Worm (Caenorhabditis elegans) whole organism, young adult: ENCODE data around the gene cyp-25A4.
"Not testable (repeated sequence)": the region's sequence is repeated elsewhere in the genome, so short reads cannot be mapped to it uniquely, and the experiment has no call there.

Source experiments
- B0035.1 ChIP-seq: sonication (generic microtip); optimal IDR thresholded peaks from 2 replicates; lab custom pipeline; 2016; ENCODE audit warnings: missing genetic modification characterization, mild to moderate bottlenecking, missing compliant biosample characterization, missing genotype, missing genetic modification reagents
- B0336.3 ChIP-seq: fragments of 200-800 bp; sonication (Bioruptor generic); IDR thresholded peaks from 2 replicates; pipeline ENCODE4 v1.3.6; 2022; ENCODE audit warnings: missing genetic modification characterization, missing compliant biosample characterization
- F22D6.2 ChIP-seq: sonication (generic microtip); optimal IDR thresholded peaks from 2 replicates; lab custom pipeline; 2016; ENCODE audit warnings: mild to moderate bottlenecking, missing genetic modification characterization, missing compliant biosample characterization
- F49E8.2 ChIP-seq: sonication (generic microtip); optimal IDR thresholded peaks from 3 replicates; lab custom pipeline; 2017; ENCODE audit warnings: missing genetic modification characterization, mild to moderate bottlenecking, missing compliant biosample characterization, antibody characterized with exemption, moderate library complexity; ENCODE audit not compliant: insufficient read depth
- F55B11.4 ChIP-seq: sonication (generic microtip); optimal IDR thresholded peaks from 2 replicates; lab custom pipeline; 2016; ENCODE audit warnings: missing compliant biosample characterization, missing genetic modification characterization, borderline replicate concordance; ENCODE audit not compliant: insufficient read depth
- F57A8.1 ChIP-seq: fragments of 200-800 bp; sonication (Bioruptor generic); optimal IDR thresholded peaks from 2 replicates; lab custom pipeline; 2018; ENCODE audit warnings: mild to moderate bottlenecking, missing genetic modification characterization, moderate library complexity, missing compliant biosample characterization
- F57C9.4 ChIP-seq: sonication (generic microtip); optimal IDR thresholded peaks from 2 replicates; lab custom pipeline; 2017; ENCODE audit warnings: mild to moderate bottlenecking, missing genetic modification characterization, missing compliant biosample characterization
- T26A5.8 ChIP-seq: sonication (generic microtip); optimal IDR thresholded peaks from 2 replicates; lab custom pipeline; 2016; ENCODE audit warnings: missing genetic modification characterization, missing compliant biosample characterization
- Y53F4B.3 ChIP-seq: fragments of 200-800 bp; sonication (Bioruptor generic); IDR thresholded peaks from 2 replicates; pipeline ENCODE4 v1.3.6; 2022; ENCODE audit warnings: missing genetic modification reagents, missing genetic modification characterization, missing compliant biosample characterization
- ZK185.1 ChIP-seq: sonication (generic microtip); optimal IDR thresholded peaks from 2 replicates; lab custom pipeline; 2016; ENCODE audit warnings: mild to moderate bottlenecking, missing genetic modification characterization, missing compliant biosample characterization; ENCODE audit not compliant: poor library complexity, severe bottlenecking
- akir-1 ChIP-seq: fragments of 200-800 bp; sonication (Bioruptor generic); optimal IDR thresholded peaks from 2 replicates; lab custom pipeline; 2018; ENCODE audit warnings: mild to moderate bottlenecking, missing genetic modification characterization, moderate library complexity, missing compliant biosample characterization
- ama-1 ChIP-seq, 3 experiments: fragments of 150-350 bp in 1 of 3; sonication (generic microtip) in 2 of 3; optimal IDR thresholded peaks; 2 replicates each; lab custom pipeline; 2014 to 2018; ENCODE audit warnings: missing biosample characterization in 2 of 3, missing genetic modification characterization in 2 of 3, missing genetic modification reagents in 2 of 3
- attf-3 ChIP-seq: fragments of 200-800 bp; sonication (Bioruptor generic); conservative IDR thresholded peaks from 2 replicates; pipeline ENCODE4 v1.3.6; 2022; ENCODE audit warnings: missing genetic modification reagents, missing genetic modification characterization, missing compliant biosample characterization
- attf-6 ChIP-seq: fragments of 200-800 bp; sonication (Bioruptor generic); IDR thresholded peaks from 2 replicates; pipeline ENCODE4 v1.3.6; 2022; ENCODE audit warnings: missing genetic modification reagents, missing genetic modification characterization, missing compliant biosample characterization
- bed-1 ChIP-seq: fragments of 200-800 bp; sonication (Bioruptor generic); IDR thresholded peaks from 2 replicates; pipeline ENCODE4 v1.3.6; 2022; ENCODE audit warnings: missing genetic modification reagents, missing genetic modification characterization, missing compliant biosample characterization
- ceh-58 ChIP-seq: fragments of 200-800 bp; sonication (Bioruptor generic); IDR thresholded peaks from 2 replicates; pipeline ENCODE4 v1.3.6; 2022; ENCODE audit warnings: missing genetic modification characterization, missing compliant biosample characterization
- ceh-79 ChIP-seq: sonication (generic microtip); optimal IDR thresholded peaks from 2 replicates; lab custom pipeline; 2017; ENCODE audit warnings: mild to moderate bottlenecking, missing genetic modification characterization, missing compliant biosample characterization
- chd-7 ChIP-seq: sonication (generic microtip); optimal IDR thresholded peaks from 2 replicates; lab custom pipeline; 2016; ENCODE audit warnings: mild to moderate bottlenecking, missing genetic modification characterization, moderate library complexity, missing compliant biosample characterization
- die-1 ChIP-seq: sonication (generic microtip); optimal IDR thresholded peaks from 2 replicates; lab custom pipeline; 2016; ENCODE audit warnings: missing genotype, mild to moderate bottlenecking, missing genetic modification characterization, missing compliant biosample characterization
- dox-1 ChIP-seq: fragments of 200-800 bp; sonication (Bioruptor generic); IDR thresholded peaks from 2 replicates; pipeline ENCODE4 v1.3.6; 2022; ENCODE audit warnings: missing genetic modification reagents, missing genetic modification characterization, missing compliant biosample characterization
- hlh-12 ChIP-seq: sonication (generic microtip); optimal IDR thresholded peaks from 2 replicates; lab custom pipeline; 2016; ENCODE audit warnings: missing genetic modification characterization, missing compliant biosample characterization
- hlh-26 ChIP-seq: fragments of 200-800 bp; sonication (Bioruptor generic); conservative IDR thresholded peaks from 2 replicates; pipeline ENCODE4 v1.3.6; 2022; ENCODE audit warnings: missing genetic modification reagents, missing genetic modification characterization, missing compliant biosample characterization
- hmg-20 ChIP-seq: fragments of 200-800 bp; sonication (Bioruptor generic); IDR thresholded peaks from 2 replicates; pipeline ENCODE4 v1.3.6; 2022; ENCODE audit warnings: missing genetic modification reagents, missing genetic modification characterization, missing compliant biosample characterization
- lin-54 ChIP-seq: fragments of 200-800 bp; sonication (Bioruptor generic); optimal IDR thresholded peaks from 2 replicates; lab custom pipeline; 2018; ENCODE audit warnings: mild to moderate bottlenecking, missing genetic modification characterization, missing compliant biosample characterization
- madf-6 ChIP-seq: fragments of 200-800 bp; sonication (Bioruptor generic); IDR thresholded peaks from 2 replicates; pipeline ENCODE4 v1.3.6; 2022; ENCODE audit warnings: missing genetic modification reagents, missing genetic modification characterization, missing compliant biosample characterization
- mcd-1 ChIP-seq: fragments of 200-800 bp; sonication (Bioruptor generic); IDR thresholded peaks from 2 replicates; pipeline ENCODE4 v1.3.6; 2022; ENCODE audit warnings: missing genetic modification reagents, missing genetic modification characterization, missing compliant biosample characterization
- nfya-2 ChIP-seq: fragments of 200-800 bp; sonication (Bioruptor generic); IDR thresholded peaks from 2 replicates; pipeline ENCODE4 v1.3.6; 2022; ENCODE audit warnings: missing genetic modification reagents, missing genetic modification characterization, missing compliant biosample characterization
- nhr-80 ChIP-seq: sonication (generic microtip); optimal IDR thresholded peaks from 2 replicates; lab custom pipeline; 2016; ENCODE audit warnings: missing genetic modification characterization, missing compliant biosample characterization
- nhr-90 ChIP-seq: sonication (generic microtip); optimal IDR thresholded peaks from 2 replicates; lab custom pipeline; 2016; ENCODE audit warnings: missing genotype, mild to moderate bottlenecking, missing genetic modification characterization, missing compliant biosample characterization
- rcor-1 ChIP-seq: fragments of 200-800 bp; sonication (Bioruptor generic); IDR thresholded peaks from 2 replicates; pipeline ENCODE4 v1.3.6; 2022; ENCODE audit warnings: missing genetic modification reagents, missing genetic modification characterization, missing compliant biosample characterization
- somi-1 ChIP-seq: fragments of 200-800 bp; sonication (Bioruptor generic); optimal IDR thresholded peaks from 2 replicates; lab custom pipeline; 2018; ENCODE audit warnings: mild to moderate bottlenecking, missing genetic modification characterization, missing compliant biosample characterization
- tbx-9 ChIP-seq: sonication (generic microtip); optimal IDR thresholded peaks from 2 replicates; lab custom pipeline; 2016; ENCODE audit warnings: borderline replicate concordance, missing genetic modification characterization, inconsistent platforms, missing compliant biosample characterization
- tlf-1 ChIP-seq: fragments of 200-800 bp; sonication (Bioruptor generic); optimal IDR thresholded peaks from 2 replicates; lab custom pipeline; 2018; ENCODE audit warnings: mild to moderate bottlenecking, missing genetic modification characterization, missing compliant biosample characterization
- unc-62 ChIP-seq: fragments of 150-350 bp; optimal IDR thresholded peaks from 2 replicates; lab custom pipeline; 2014; ENCODE audit warnings: missing biosample characterization, missing genetic modification reagents, missing genetic modification characterization
- xnd-1 ChIP-seq: sonication (generic microtip); optimal IDR thresholded peaks from 2 replicates; lab custom pipeline; 2016; ENCODE audit warnings: missing genotype, missing genetic modification reagents, missing genetic modification characterization, missing compliant biosample characterization
- ztf-18 ChIP-seq: sonication (generic microtip); optimal IDR thresholded peaks from 2 replicates; lab custom pipeline; 2016; ENCODE audit warnings: missing genotype, mild to moderate bottlenecking, missing genetic modification characterization, missing compliant biosample characterization
- ztf-22 ChIP-seq: fragments of 200-800 bp; sonication (Bioruptor generic); optimal IDR thresholded peaks from 2 replicates; lab custom pipeline; 2018; ENCODE audit warnings: mild to moderate bottlenecking, missing genetic modification characterization, moderate library complexity, missing compliant biosample characterization
- ztf-6 ChIP-seq: fragments of 200-800 bp; sonication (Bioruptor generic); IDR thresholded peaks from 2 replicates; pipeline ENCODE4 v1.3.6; 2022; ENCODE audit warnings: missing genetic modification reagents, missing genetic modification characterization, missing compliant biosample characterization

cyp-25A4 gene

ce11 chrIII:3843514-3843913 is 8.4 kb downstream of the cyp-25A4 start, which contains the start of gene C36A4.4:
Gene C36A4.4 (minus strand): TSS chrIII:3843614.
- not testable (repeated sequence) for TF ChIP-seq F55B11.4 (tag; lab: Kevin White, UChicago); hmg-20 (GFP tag; lab: Robert Waterston, UW); nfya-2 (GFP tag; lab: Robert Waterston, UW)
- TF ChIP-seq, all 124 proteins: peak for 0; not testable (repeated sequence) for 124

ce11 chrIII:3840279-3840678 is 11.6 kb downstream of the cyp-25A4 start, which contains the start of gene C36A4.11:
Gene C36A4.11 (plus strand): TSS chrIII:3840579.
- TF ChIP-seq F22D6.2 (tag; lab: Kevin White, UChicago); ama-1 (optimal IDR thresholded peaks at IDR 0.05; lab: Kevin White, UChicago); ama-1 (GFP tag; optimal IDR thresholded peaks at IDR 0.05; lab: Kevin White, UChicago); dox-1 (GFP tag; lab: Robert Waterston, UW): not testable (repeated sequence)

ce11 chrIII:3839635-3840034 is 12.2 kb downstream of the cyp-25A4 start, which contains the start of gene cyp-25A3:
Gene cyp-25A3 (minus strand): TSS chrIII:3839735.
- TF ChIP-seq ZK185.1 (tag; lab: Kevin White, UChicago) (no peak), ztf-22 (GFP tag; lab: Kevin White, UChicago) (no peak), die-1 (no peak), rcor-1 (GFP tag; lab: Robert Waterston, UW) (no peak), dox-1 (GFP tag; lab: Robert Waterston, UW) (no peak), ceh-58 (GFP tag; lab: Robert Waterston, UW) (no peak), ztf-18 (tag; lab: Kevin White, UChicago) (no peak)

ce11 chrIII:3834800-3835271 is 17.0 kb downstream of the cyp-25A4 start, which contains the start of gene cyp-25A2:
Gene cyp-25A2 (plus strand): TSS chrIII:3835221.
- no peak for TF ChIP-seq xnd-1 (tag; lab: Kevin White, UChicago)
- TF ChIP-seq nhr-80 (tag; lab: Kevin White, UChicago), result peak; percentile 78
- TF ChIP-seq B0336.3 (GFP tag; lab: Robert Waterston, UW), result no peak
- TF ChIP-seq T26A5.8 (tag; lab: Kevin White, UChicago), result no peak
- no peak for TF ChIP-seq dox-1 (GFP tag; lab: Robert Waterston, UW)

- TF ChIP-seq hlh-26 (GFP tag; lab: Robert Waterston, UW), result no peak
- no peak for TF ChIP-seq F55B11.4 (tag; lab: Kevin White, UChicago)
- no peak for TF ChIP-seq tbx-9 (tag; lab: Kevin White, UChicago)
- TF ChIP-seq Y53F4B.3 (GFP tag; lab: Robert Waterston, UW), result no peak
- no peak for TF ChIP-seq attf-6 (GFP tag; lab: Robert Waterston, UW)
- no peak for TF ChIP-seq F57A8.1 (GFP tag; lab: Kevin White, UChicago)
- TF ChIP-seq F49E8.2 (tag; lab: Kevin White, UChicago), result no peak
These were observed 19.6 kb downstream of the cyp-25A4 start, which contains the start of gene cyp-25A1 for ce11 chrIII:3832291-3832690. Gene cyp-25A1 (plus strand): TSS chrIII:3832591.

- no peak for TF ChIP-seq F57C9.4 (tag; lab: Kevin White, UChicago)
- no peak for TF ChIP-seq tlf-1 (GFP tag; lab: Kevin White, UChicago)
- TF ChIP-seq somi-1, result no peak
- TF ChIP-seq nhr-90 (tag; lab: Kevin White, UChicago), result no peak
- no peak for TF ChIP-seq ztf-6 (GFP tag; lab: Robert Waterston, UW)
- no peak for TF ChIP-seq B0035.1 (tag; lab: Kevin White, UChicago)
- no peak for TF ChIP-seq akir-1
- no peak for TF ChIP-seq madf-6 (GFP tag; lab: Robert Waterston, UW)
- no peak for TF ChIP-seq chd-7 (tag; lab: Kevin White, UChicago)
- no peak for TF ChIP-seq unc-62 (GFP tag; lab: Kevin White, UChicago)
- TF ChIP-seq nfya-2 (GFP tag; lab: Robert Waterston, UW), result no peak
- TF ChIP-seq mcd-1 (GFP tag; lab: Robert Waterston, UW), result no peak
- no peak for TF ChIP-seq lin-54 (GFP tag; lab: Kevin White, UChicago)
- TF ChIP-seq ceh-79, result no peak
- no peak for TF ChIP-seq hlh-12 (tag; lab: Kevin White, UChicago)
- no peak for TF ChIP-seq tbx-9 (tag; lab: Kevin White, UChicago)
- no peak for TF ChIP-seq bed-1 (GFP tag; lab: Robert Waterston, UW)
- TF ChIP-seq attf-3 (GFP tag; lab: Robert Waterston, UW), result no peak
- TF ChIP-seq ztf-22 (GFP tag; lab: Kevin White, UChicago), result no peak
- TF ChIP-seq, all 124 proteins: peak for 0
These were observed 20.1 kb downstream of the cyp-25A4 start for ce11 chrIII:3831798-3832197.
